Worm (Caenorhabditis elegans) whole organism, midembryonic: ENCODE results near the gene rmd-2.

Experiments
- T22C8.4 ChIP-seq: fragments of 200-800 bp; sonication (Bioruptor generic); IDR thresholded peaks from 2 replicates; pipeline ENCODE4 v1.3.6; 2022; ENCODE audit warnings: missing genetic modification characterization, missing compliant biosample characterization
- cog-1 ChIP-seq: sonication (generic microtip); optimal IDR thresholded peaks from 2 replicates; lab custom pipeline; 2016; ENCODE audit warnings: missing genetic modification characterization, missing compliant biosample characterization
- flt-1 ChIP-seq: fragments of 200-800 bp; sonication (Bioruptor generic); IDR thresholded peaks from 2 replicates; pipeline ENCODE4 v1.3.6; 2022; ENCODE audit warnings: missing genetic modification characterization, missing compliant biosample characterization
- klf-2 ChIP-seq: fragments of 200-800 bp; sonication (Bioruptor generic); conservative IDR thresholded peaks from 2 replicates; pipeline ENCODE4 v1.3.6; 2022; ENCODE audit warnings: missing genetic modification reagents, missing genetic modification characterization, missing compliant biosample characterization
- med-1 ChIP-seq: sonication (generic microtip); optimal IDR thresholded peaks from 2 replicates; lab custom pipeline; 2017; ENCODE audit warnings: missing genetic modification characterization, mild to moderate bottlenecking, missing compliant biosample characterization, antibody characterized with exemption, missing genetic modification reagents; ENCODE audit not compliant: insufficient read depth
- ref-1 ChIP-seq: fragments of 200-800 bp; sonication (Bioruptor generic); conservative IDR thresholded peaks from 2 replicates; pipeline ENCODE4 v1.3.6; 2022; ENCODE audit warnings: missing genetic modification reagents, missing genetic modification characterization, missing compliant biosample characterization
- tab-1 ChIP-seq: fragments of 200-800 bp; sonication (Bioruptor generic); IDR thresholded peaks from 2 replicates; pipeline ENCODE4 v1.3.6; 2022; ENCODE audit warnings: missing genetic modification characterization, missing compliant biosample characterization
- ztf-23 ChIP-seq: fragments of 200-800 bp; sonication (Bioruptor generic); IDR thresholded peaks from 2 replicates; pipeline ENCODE4 v1.3.6; 2022; ENCODE audit warnings: missing genetic modification reagents, missing genetic modification characterization, missing compliant biosample characterization
- ztf-29 ChIP-seq: fragments of 200-800 bp; sonication (Bioruptor generic); IDR thresholded peaks from 2 replicates; pipeline ENCODE4 v1.3.6; 2022; ENCODE audit warnings: missing genetic modification reagents, missing genetic modification characterization, missing compliant biosample characterization

rmd-2 gene

ce11 chrV:9976138-9976537 is 9.9 kb downstream of the rmd-2 start, which contains the start of gene unc-41:
Gene unc-41, minus strand, starts transcription at chrV:9976238.
- TF ChIP-seq flt-1 (GFP tag; lab: Robert Waterston, UW) (no peak), ztf-29 (GFP tag; lab: Robert Waterston, UW) (no peak), med-1 (GFP tag; lab: Kevin White, UChicago) (no peak), klf-2 (GFP tag; lab: Robert Waterston, UW) (no peak), tab-1 (GFP tag; lab: Robert Waterston, UW) (no peak), ztf-23 (no peak), cog-1 (tag; lab: Kevin White, UChicago) (no peak), ref-1 (GFP tag; lab: Robert Waterston, UW) (no peak), T22C8.4 (no peak)

DNA sequence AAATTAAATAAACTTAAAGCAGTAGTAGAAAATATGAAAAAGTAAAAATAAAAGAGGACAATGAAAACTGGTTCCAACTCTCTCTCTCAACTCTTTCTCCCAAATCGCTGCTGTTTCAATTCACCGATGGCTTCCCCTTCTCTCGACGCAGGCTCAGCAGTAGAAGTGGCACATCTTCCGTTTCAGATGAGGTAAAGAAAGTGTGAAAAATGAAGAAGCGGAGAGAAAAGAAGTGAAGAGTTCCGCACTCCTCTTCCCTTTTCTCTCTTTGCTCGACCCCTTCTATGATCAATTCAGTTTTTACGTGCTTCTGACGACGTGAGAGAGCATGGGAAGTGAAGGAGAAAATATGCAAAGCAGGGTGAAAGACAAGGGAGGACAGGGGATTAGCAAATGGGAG is 11.8 kb downstream of the rmd-2 start:
- TF ChIP-seq cog-1 (tag; lab: Kevin White, UChicago) = no peak
- TF ChIP-seq ztf-29 (GFP tag; lab: Robert Waterston, UW) = no peak
- no peak for TF ChIP-seq med-1 (GFP tag; lab: Kevin White, UChicago)
- no peak for TF ChIP-seq tab-1 (GFP tag; lab: Robert Waterston, UW)
- TF ChIP-seq klf-2 (GFP tag; lab: Robert Waterston, UW) = no peak
- no peak for TF ChIP-seq ztf-23
- TF ChIP-seq ref-1 (GFP tag; lab: Robert Waterston, UW) = no peak
- no peak for TF ChIP-seq flt-1 (GFP tag; lab: Robert Waterston, UW)
- TF ChIP-seq T22C8.4 = no peak

DNA sequence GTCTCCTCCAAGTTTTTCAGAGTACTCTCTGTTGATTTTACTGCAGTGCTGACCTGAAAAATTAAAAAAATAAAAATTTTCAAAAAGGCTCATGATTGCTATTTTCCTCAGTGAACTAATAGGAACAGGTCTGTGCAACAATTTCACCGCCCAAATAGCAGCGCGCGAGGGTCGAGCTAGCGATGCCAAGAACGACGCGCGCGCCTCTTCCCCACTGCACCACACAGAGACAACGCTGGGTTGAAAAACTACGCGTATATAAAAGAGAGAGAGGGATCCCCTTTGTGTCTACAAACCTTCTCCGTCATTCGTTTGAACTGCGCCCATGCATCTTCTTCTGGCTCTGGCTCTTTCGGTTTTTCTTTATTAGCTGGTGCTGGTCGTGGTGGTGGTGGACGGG is 16.0 kb downstream of the rmd-2 start:
- TF ChIP-seq ztf-29 (GFP tag; lab: Robert Waterston, UW) (peak; percentile 88), tab-1 (GFP tag; lab: Robert Waterston, UW) (peak; percentile 96), klf-2 (GFP tag; lab: Robert Waterston, UW) (peak; percentile 95), T22C8.4 (peak; percentile 92), cog-1 (tag; lab: Kevin White, UChicago) (peak; percentile 85), flt-1 (GFP tag; lab: Robert Waterston, UW) (peak; percentile 97), med-1 (GFP tag; lab: Kevin White, UChicago) (peak; percentile 70), ztf-23 (peak; percentile 97), ref-1 (GFP tag; lab: Robert Waterston, UW) (peak; percentile 87)

DNA sequence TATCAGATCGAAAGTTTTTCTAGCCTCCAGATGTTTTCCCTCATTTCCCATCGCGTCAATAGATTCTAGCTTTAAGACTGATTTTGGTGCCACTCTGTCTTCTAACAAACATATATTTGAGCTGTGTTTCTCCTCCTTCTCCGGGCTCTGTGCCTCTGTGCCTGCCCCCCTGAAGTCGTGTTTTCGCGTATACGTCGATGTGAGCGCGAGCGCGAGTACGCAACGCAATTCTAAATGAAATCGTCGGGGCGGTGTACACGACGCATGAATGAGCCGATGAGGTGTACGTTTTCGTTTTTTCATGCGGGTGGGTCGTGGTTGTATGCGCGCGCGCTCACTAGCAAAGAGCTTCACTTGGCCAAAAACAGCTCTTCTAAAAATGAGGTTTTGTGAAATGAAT is 20.2 kb downstream of the rmd-2 start:
- TF ChIP-seq ref-1 (GFP tag; lab: Robert Waterston, UW) (no peak), ztf-29 (GFP tag; lab: Robert Waterston, UW) (no peak), med-1 (GFP tag; lab: Kevin White, UChicago) (no peak), ztf-23 (no peak), cog-1 (tag; lab: Kevin White, UChicago) (no peak), T22C8.4 (no peak), flt-1 (GFP tag; lab: Robert Waterston, UW) (no peak), tab-1 (GFP tag; lab: Robert Waterston, UW) (no peak), klf-2 (GFP tag; lab: Robert Waterston, UW) (no peak)

DNA sequence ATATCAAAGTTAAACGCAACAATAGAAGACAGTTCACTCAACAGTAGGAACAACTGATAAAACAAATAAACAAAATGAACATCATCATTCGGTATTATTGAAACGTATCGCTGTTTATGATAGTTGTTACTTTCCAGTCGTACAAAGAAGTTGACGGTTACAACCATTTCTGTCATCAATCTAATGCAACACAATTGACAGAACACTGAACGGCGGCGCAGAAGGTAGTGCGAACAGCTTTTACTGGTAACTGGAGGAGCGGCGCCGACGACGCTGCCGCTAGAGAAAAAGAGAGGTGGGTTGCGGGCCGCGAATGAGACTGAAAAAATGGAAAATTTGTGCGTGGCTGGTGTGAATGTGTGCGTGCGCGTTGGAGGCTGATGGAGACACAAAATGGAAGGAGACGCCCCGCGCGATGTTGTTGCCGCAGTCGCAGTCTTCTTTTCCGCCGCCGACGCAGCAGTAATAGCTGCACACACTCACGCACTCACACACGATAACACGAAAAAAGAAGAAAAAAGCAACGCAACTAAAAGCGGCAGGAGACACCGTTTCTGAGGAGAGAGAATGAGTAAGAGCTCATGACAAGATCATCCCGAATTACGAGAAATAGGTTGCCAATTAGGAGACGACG is 21.8 kb downstream of the rmd-2 start:
- no peak for TF ChIP-seq T22C8.4

DNA sequence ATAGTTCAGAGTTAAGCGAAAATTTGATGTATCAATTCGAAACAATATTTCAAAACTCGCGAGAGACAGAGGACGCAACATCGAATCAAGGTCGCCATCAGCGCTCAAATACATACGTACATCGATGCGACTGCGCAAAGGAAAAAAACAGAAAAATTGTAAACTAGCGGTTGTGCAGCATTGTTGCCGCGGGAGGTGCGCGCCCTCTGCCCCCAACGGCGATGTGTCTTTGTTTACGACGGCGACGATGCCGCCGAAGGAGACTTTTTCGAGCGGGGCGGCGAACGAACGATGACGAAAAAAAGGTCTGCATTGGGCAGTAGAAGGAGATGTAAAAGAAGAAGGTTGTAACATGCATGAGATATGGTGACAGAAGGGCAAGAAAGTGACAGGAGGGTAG is 23.2 kb downstream of the rmd-2 start:
- no peak for TF ChIP-seq tab-1 (GFP tag; lab: Robert Waterston, UW)
- 0 out of 2 replicates have a peak, but pooled peaks have one; percentile 9 for TF ChIP-seq flt-1 (GFP tag; lab: Robert Waterston, UW)
- no peak for TF ChIP-seq ref-1 (GFP tag; lab: Robert Waterston, UW)

DNA sequence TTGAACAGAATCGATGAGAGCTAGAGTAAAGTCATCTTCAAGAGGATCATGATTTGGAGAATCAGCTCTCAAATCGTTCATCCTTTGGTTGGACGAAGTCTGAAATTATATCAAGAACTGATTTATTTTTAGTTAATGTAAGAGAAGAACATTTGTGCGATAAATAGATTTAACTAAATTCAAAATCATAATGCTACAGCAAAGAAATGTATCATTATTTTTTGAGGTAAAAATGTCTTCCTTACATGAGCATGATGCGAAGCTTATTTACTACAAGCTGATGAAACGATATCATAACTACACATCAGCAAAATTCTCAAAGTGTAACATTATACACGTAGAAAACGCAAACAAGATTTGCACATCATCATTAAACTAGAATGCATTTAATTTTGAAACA is 23.7 kb downstream of the rmd-2 start, which contains the start of gene madf-4:
Gene madf-4, minus strand, starts transcription at position 101 of the 400 bp plus-strand sequence.
- TF ChIP-seq ztf-23 (no peak), ztf-29 (GFP tag; lab: Robert Waterston, UW) (no peak), tab-1 (GFP tag; lab: Robert Waterston, UW) (no peak), ref-1 (GFP tag; lab: Robert Waterston, UW) (no peak), med-1 (GFP tag; lab: Kevin White, UChicago) (no peak), klf-2 (GFP tag; lab: Robert Waterston, UW) (no peak), cog-1 (tag; lab: Kevin White, UChicago) (no peak), T22C8.4 (no peak), flt-1 (GFP tag; lab: Robert Waterston, UW) (no peak)

ce11 chrV:9960376-9960775 is 25.7 kb downstream of the rmd-2 start, which contains the start of gene T07C12.10:
Gene T07C12.10, minus strand, starts transcription at chrV:9960476.
- TF ChIP-seq klf-2 (GFP tag; lab: Robert Waterston, UW) (no peak), med-1 (GFP tag; lab: Kevin White, UChicago) (no peak), ztf-29 (GFP tag; lab: Robert Waterston, UW) (no peak), ref-1 (GFP tag; lab: Robert Waterston, UW) (no peak), tab-1 (GFP tag; lab: Robert Waterston, UW) (no peak), ztf-23 (no peak), flt-1 (GFP tag; lab: Robert Waterston, UW) (no peak), T22C8.4 (no peak), cog-1 (tag; lab: Kevin White, UChicago) (no peak)

ce11 chrV:9958654-9959053 is 27.4 kb downstream of the rmd-2 start:
- TF ChIP-seq ref-1 (GFP tag; lab: Robert Waterston, UW) = no peak
- no peak for TF ChIP-seq ztf-29 (GFP tag; lab: Robert Waterston, UW)
- TF ChIP-seq cog-1 (tag; lab: Kevin White, UChicago) = no peak
- TF ChIP-seq T22C8.4 = no peak
- no peak for TF ChIP-seq klf-2 (GFP tag; lab: Robert Waterston, UW)
- no peak for TF ChIP-seq flt-1 (GFP tag; lab: Robert Waterston, UW)
- no peak for TF ChIP-seq med-1 (GFP tag; lab: Kevin White, UChicago)
- no peak for TF ChIP-seq ztf-23
- no peak for TF ChIP-seq tab-1 (GFP tag; lab: Robert Waterston, UW)
